Fruit fly (Drosophila melanogaster) whole organism: ENCODE results near the gene Eig71Ef.

Experiments
- CG8478 ChIP-seq: fragments of >200 bp; optimal IDR thresholded peaks from 2 replicates; lab custom pipeline; 2018; ENCODE audit warnings: inconsistent platforms
- Dll ChIP-seq: fragments of >200 bp; optimal IDR thresholded peaks from 2 replicates; lab custom pipeline; 2017
- EcR ChIP-seq, 2 experiments: fragments of >200 bp; optimal IDR thresholded peaks; 2 replicates each; lab custom pipeline; 2017; ENCODE audit warnings: missing biosample characterization in 2 of 2, missing genetic modification characterization in 2 of 2, missing genetic modification reagents in 2 of 2
- pan ChIP-seq: fragments of >200 bp; optimal IDR thresholded peaks from 2 replicates; lab custom pipeline; 2017
- psq ChIP-seq: fragments of >200 bp; optimal IDR thresholded peaks from 2 replicates; lab custom pipeline; 2017

dm6 chr3L:15687802-15688201 is 30.6 kb upstream of the Eig71Ef start, which contains the start of gene CG34452:
- TF ChIP-seq EcR (GFP tag; optimal IDR thresholded peaks at IDR 0.05; lab: Kevin White, UChicago): no peak
- no peak for TF ChIP-seq pan (lab: Kevin White, UChicago)
- no peak for TF ChIP-seq CG8478
- TF ChIP-seq psq (lab: Kevin White, UChicago): no peak
- TF ChIP-seq Dll (lab: Kevin White, UChicago): no peak
